Fruit fly (Drosophila melanogaster) whole organism, embryonic: Measurements from ENCODE around the gene DCTN5-p25.

Experiments used
- Abd-B ChIP-seq: fragments of 200-800 bp; sonication (Bioruptor generic); optimal IDR thresholded peaks from 2 replicates; lab custom pipeline; 2018; ENCODE audit warnings: missing biosample characterization, mild to moderate bottlenecking, missing genetic modification characterization, moderate library complexity
- Adf1 ChIP-seq: fragments of 200-800 bp; sonication (Bioruptor generic); IDR thresholded peaks from 2 replicates; pipeline ENCODE4 v1.3.6; 2022; ENCODE audit warnings: missing biosample characterization, missing genetic modification characterization
- B-H2 ChIP-seq: fragments of 200-800 bp; sonication (Bioruptor generic); optimal IDR thresholded peaks from 2 replicates; lab custom pipeline; 2018; ENCODE audit warnings: missing biosample characterization, mild to moderate bottlenecking, missing genetic modification characterization
- CG10431 ChIP-seq: fragments of 200-800 bp; sonication (Bioruptor generic); optimal IDR thresholded peaks from 3 replicates; lab custom pipeline; 2018; ENCODE audit warnings: missing biosample characterization, mild to moderate bottlenecking, missing genetic modification characterization
- CG10959 ChIP-seq: fragments of 200-800 bp; sonication (Bioruptor generic); IDR thresholded peaks from 2 replicates; pipeline ENCODE4 v1.3.6; 2022; ENCODE audit warnings: missing biosample characterization, missing genetic modification characterization
- CG12104 ChIP-seq: fragments of 200-800 bp; sonication (Bioruptor generic); optimal IDR thresholded peaks from 3 replicates; lab custom pipeline; 2016; ENCODE audit warnings: missing biosample characterization, missing genetic modification characterization
- CG12219 ChIP-seq: fragments of 200-800 bp; sonication (Bioruptor generic); optimal IDR thresholded peaks from 3 replicates; lab custom pipeline; 2018; ENCODE audit warnings: missing biosample characterization, mild to moderate bottlenecking, missing genetic modification characterization
- CG1233 ChIP-seq: fragments of 200-800 bp; sonication (Bioruptor generic); optimal IDR thresholded peaks from 4 replicates; lab custom pipeline; 2018; ENCODE audit warnings: missing biosample characterization, mild to moderate bottlenecking, missing genetic modification characterization
- CG12942 ChIP-seq: fragments of 200-800 bp; sonication (Bioruptor generic); optimal IDR thresholded peaks from 3 replicates; lab custom pipeline; 2016; ENCODE audit warnings: missing biosample characterization, missing genetic modification characterization
- CG15073 ChIP-seq: fragments of 200-800 bp; sonication (Bioruptor generic); optimal IDR thresholded peaks from 2 replicates; lab custom pipeline; 2016; ENCODE audit warnings: missing biosample characterization, missing genetic modification characterization
- CG15479 ChIP-seq: fragments of 200-800 bp; sonication (Bioruptor generic); optimal IDR thresholded peaks from 3 replicates; lab custom pipeline; 2019; ENCODE audit warnings: missing biosample characterization, mild to moderate bottlenecking, missing genetic modification characterization, moderate library complexity
- CG15601 ChIP-seq: fragments of 200-800 bp; sonication (Bioruptor generic); optimal IDR thresholded peaks from 3 replicates; lab custom pipeline; 2019; ENCODE audit warnings: missing biosample characterization, mild to moderate bottlenecking, missing genetic modification characterization, moderate library complexity
- CG16863 ChIP-seq: fragments of 200-800 bp; sonication (Bioruptor generic); optimal IDR thresholded peaks from 3 replicates; lab custom pipeline; 2016; ENCODE audit warnings: missing biosample characterization, missing genetic modification characterization
- CG18599 ChIP-seq: fragments of 200-800 bp; sonication (Bioruptor generic); optimal IDR thresholded peaks from 3 replicates; lab custom pipeline; 2017; ENCODE audit warnings: missing biosample characterization, missing genetic modification characterization, mild to moderate bottlenecking, moderate library complexity, missing genetic modification reagents
- CG2199 ChIP-seq: fragments of 200-800 bp; sonication (Bioruptor generic); IDR thresholded peaks from 3 replicates; pipeline ENCODE4 v1.3.6; 2022; ENCODE audit warnings: missing biosample characterization, missing genetic modification characterization
- CG2875 ChIP-seq: fragments of 200-800 bp; sonication (Bioruptor generic); optimal IDR thresholded peaks from 2 replicates; lab custom pipeline; 2017; ENCODE audit warnings: missing biosample characterization, mild to moderate bottlenecking, missing genetic modification characterization, missing genetic modification reagents
- CG4282 ChIP-seq: fragments of 200-800 bp; sonication (Bioruptor generic); optimal IDR thresholded peaks from 2 replicates; lab custom pipeline; 2016; ENCODE audit warnings: missing biosample characterization, missing genetic modification characterization
- CG4820 ChIP-seq: fragments of 200-800 bp; sonication (Bioruptor generic); optimal IDR thresholded peaks from 3 replicates; lab custom pipeline; 2016; ENCODE audit warnings: missing biosample characterization, missing genetic modification characterization
- CG5180 ChIP-seq: fragments of 200-800 bp; sonication (Bioruptor generic); optimal IDR thresholded peaks from 3 replicates; lab custom pipeline; 2017; ENCODE audit warnings: missing biosample characterization, missing genetic modification characterization, mild to moderate bottlenecking, moderate library complexity, missing genetic modification reagents
- CG8478 ChIP-seq: fragments of >200 bp; optimal IDR thresholded peaks from 2 replicates; lab custom pipeline; 2018
- CG9215 ChIP-seq: fragments of 200-800 bp; sonication (Bioruptor generic); IDR thresholded peaks from 2 replicates; pipeline ENCODE4 v1.3.6; 2022; ENCODE audit warnings: missing biosample characterization, missing genetic modification characterization
- CG9727 ChIP-seq: fragments of 200-800 bp; sonication (Bioruptor generic); optimal IDR thresholded peaks from 3 replicates; lab custom pipeline; 2017; ENCODE audit warnings: missing biosample characterization, mild to moderate bottlenecking, missing genetic modification characterization
- CrebB ChIP-seq: fragments of 200-800 bp; sonication (Bioruptor generic); optimal IDR thresholded peaks from 3 replicates; lab custom pipeline; 2018; ENCODE audit warnings: missing biosample characterization, mild to moderate bottlenecking, missing genetic modification characterization
- Doc2 ChIP-seq: fragments of 200-800 bp; sonication (Bioruptor generic); IDR thresholded peaks from 2 replicates; pipeline ENCODE4 v1.3.6; 2022; ENCODE audit warnings: missing biosample characterization, missing genetic modification characterization
- Ets65A ChIP-seq: fragments of 200-800 bp; sonication (Bioruptor generic); peaks from one replicate; lab custom pipeline; 2016; ENCODE audit warnings: missing biosample characterization, missing genetic modification characterization
- MBD-R2 ChIP-seq: fragments of 200-800 bp; sonication (Bioruptor generic); IDR thresholded peaks from 2 replicates; pipeline ENCODE4 v1.3.6; 2022; ENCODE audit warnings: missing biosample characterization, missing genetic modification characterization
- MESR4 ChIP-seq: fragments of 200-800 bp; sonication (Bioruptor generic); optimal IDR thresholded peaks from 2 replicates; lab custom pipeline; 2018; ENCODE audit warnings: missing biosample characterization, mild to moderate bottlenecking, missing genetic modification characterization, moderate library complexity
- Meics ChIP-seq: fragments of 200-800 bp; sonication (Bioruptor generic); optimal IDR thresholded peaks from 2 replicates; lab custom pipeline; 2017; ENCODE audit warnings: missing biosample characterization, mild to moderate bottlenecking, missing genetic modification characterization
- Mes4 ChIP-seq: fragments of 200-800 bp; sonication (Bioruptor generic); optimal IDR thresholded peaks from 2 replicates; lab custom pipeline; 2016; ENCODE audit warnings: missing biosample characterization, missing genetic modification characterization
- Sox102F ChIP-seq: fragments of 200-800 bp; sonication (Bioruptor generic); optimal IDR thresholded peaks from 2 replicates; lab custom pipeline; 2018; ENCODE audit warnings: missing biosample characterization, mild to moderate bottlenecking, missing genetic modification characterization, moderate library complexity
- Usf ChIP-seq: fragments of 200-800 bp; sonication (Bioruptor generic); optimal IDR thresholded peaks from 2 replicates; lab custom pipeline; 2017; ENCODE audit warnings: missing genotype, missing biosample characterization, missing genetic modification characterization
- YL-1 ChIP-seq: fragments of 200-800 bp; sonication (Bioruptor generic); optimal IDR thresholded peaks from 3 replicates; lab custom pipeline; 2017; ENCODE audit warnings: missing biosample characterization, mild to moderate bottlenecking, missing genetic modification characterization
- ac ChIP-seq: fragments of 200-800 bp; sonication (Bioruptor generic); optimal IDR thresholded peaks from 3 replicates; lab custom pipeline; 2017; ENCODE audit warnings: missing biosample characterization, mild to moderate bottlenecking, missing genetic modification characterization
- caup ChIP-seq: fragments of 200-800 bp; sonication (Bioruptor generic); optimal IDR thresholded peaks from 3 replicates; lab custom pipeline; 2017; ENCODE audit warnings: missing biosample characterization, mild to moderate bottlenecking, missing genetic modification characterization, moderate library complexity; ENCODE audit not compliant: severe bottlenecking
- da ChIP-seq: fragments of 200-800 bp; sonication (Bioruptor generic); optimal IDR thresholded peaks from 2 replicates; lab custom pipeline; 2016; ENCODE audit warnings: missing biosample characterization, missing genetic modification characterization
- danr ChIP-seq: fragments of 200-800 bp; sonication (Bioruptor generic); IDR thresholded peaks from 2 replicates; pipeline ENCODE4 v1.3.6; 2022; ENCODE audit warnings: missing biosample characterization, missing genetic modification characterization
- dpn ChIP-seq, 2 experiments: fragments of 200-800 bp; sonication (Bioruptor generic); optimal IDR thresholded peaks; 3 replicates each; lab custom pipeline; 2016; ENCODE audit warnings: missing biosample characterization in 2 of 2, missing genetic modification characterization in 2 of 2
- esg ChIP-seq: fragments of 200-800 bp; sonication (Bioruptor generic); conservative IDR thresholded peaks from 2 replicates; pipeline ENCODE4 v1.3.6; 2022; ENCODE audit warnings: missing biosample characterization, missing genetic modification characterization
- fd96Cb ChIP-seq: fragments of 200-800 bp; sonication (Bioruptor generic); optimal IDR thresholded peaks from 2 replicates; lab custom pipeline; 2018; ENCODE audit warnings: missing biosample characterization, mild to moderate bottlenecking, missing genetic modification characterization, moderate library complexity
- gcm2 ChIP-seq: fragments of 200-800 bp; sonication (Bioruptor generic); optimal IDR thresholded peaks from 2 replicates; lab custom pipeline; 2016; ENCODE audit warnings: missing biosample characterization, missing genetic modification characterization
- gfzf ChIP-seq: fragments of 200-800 bp; sonication (Bioruptor generic); optimal IDR thresholded peaks from 2 replicates; lab custom pipeline; 2016; ENCODE audit warnings: missing biosample characterization, mild to moderate bottlenecking, missing genetic modification characterization, moderate library complexity
- h ChIP-seq: fragments of >200 bp; optimal IDR thresholded peaks from 2 replicates; lab custom pipeline; 2017
- ham ChIP-seq: fragments of 200-800 bp; sonication (Bioruptor generic); IDR thresholded peaks from 2 replicates; pipeline ENCODE4 v1.3.6; 2022; ENCODE audit warnings: missing biosample characterization, missing genetic modification characterization
- insv ChIP-seq, 2 experiments: fragments of 200-800 bp; sonication (Bioruptor generic); optimal IDR thresholded peaks; 3 replicates each; lab custom pipeline; 2016 to 2018; ENCODE audit warnings: missing biosample characterization in 2 of 2, missing genetic modification characterization in 2 of 2
- repo ChIP-seq: fragments of 200-800 bp; sonication (Bioruptor generic); optimal IDR thresholded peaks from 2 replicates; lab custom pipeline; 2016; ENCODE audit warnings: missing biosample characterization, missing genetic modification characterization
- run ChIP-seq: fragments of 200-800 bp; sonication (Bioruptor generic); optimal IDR thresholded peaks from 3 replicates; lab custom pipeline; 2018; ENCODE audit warnings: missing biosample characterization, mild to moderate bottlenecking, missing genetic modification characterization
- schlank ChIP-seq: fragments of 200-800 bp; sonication (Bioruptor generic); optimal IDR thresholded peaks from 2 replicates; lab custom pipeline; 2018; ENCODE audit warnings: missing biosample characterization, mild to moderate bottlenecking, missing genetic modification characterization
- sens-2 ChIP-seq: fragments of 200-800 bp; sonication (Bioruptor generic); IDR thresholded peaks from 2 replicates; pipeline ENCODE4 v1.3.6; 2022; ENCODE audit warnings: missing biosample characterization, missing genetic modification characterization
- sna ChIP-seq: fragments of 200-800 bp; sonication (Bioruptor generic); IDR thresholded peaks from 2 replicates; pipeline ENCODE4 v1.3.6; 2022; ENCODE audit warnings: missing biosample characterization, missing genetic modification characterization; ENCODE audit not compliant: partially characterized antibody
- sob ChIP-seq: fragments of 200-800 bp; sonication (Bioruptor generic); IDR thresholded peaks from 2 replicates; pipeline ENCODE4 v1.3.6; 2022; ENCODE audit warnings: missing biosample characterization, missing genetic modification characterization
- vvl ChIP-seq: fragments of 200-800 bp; sonication (Bioruptor generic); IDR thresholded peaks from 2 replicates; pipeline ENCODE4 v1.3.6; 2022; ENCODE audit warnings: missing biosample characterization, missing genetic modification characterization

Gene DCTN5-p25

DNA sequence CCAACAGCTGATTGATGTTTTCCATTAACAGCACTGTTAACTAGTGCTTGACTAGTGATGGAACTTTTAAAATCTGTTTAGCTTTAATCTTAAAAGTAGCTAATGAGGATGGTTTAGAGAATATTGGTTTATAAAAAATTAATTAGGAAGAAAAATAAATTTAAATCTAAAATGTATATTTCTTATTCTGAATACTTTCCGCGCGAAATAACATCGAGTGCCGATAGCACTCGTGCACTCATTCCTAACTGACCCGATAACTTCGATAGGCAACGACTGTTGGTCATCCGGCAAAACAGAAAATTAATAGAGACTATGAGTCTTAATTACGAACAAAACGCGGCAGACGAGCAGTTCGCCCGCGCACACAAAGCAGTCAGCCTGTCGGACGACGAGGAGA is 4.2 kb downstream of the DCTN5-p25 start, which contains the start of the genes THG and Rnmt (continued):
- TF ChIP-seq CG15601 (tag; lab: Kevin White, UChicago) (peak; percentile 82), CG15073 (GFP tag; lab: Kevin White, UChicago) (no peak), CG1233 (GFP tag; lab: Kevin White, UChicago) (peak; percentile 63), CG18599 (peak; percentile 82), CG4820 (GFP tag; lab: Kevin White, UChicago) (peak; percentile 68), MBD-R2 (GFP tag; lab: Robert Waterston, UW) (peak; percentile 93), B-H2 (GFP tag; lab: Kevin White, UChicago) (peak; percentile 90), ham (GFP tag; lab: Robert Waterston, UW) (peak; percentile 46; the same call in 1 of the 2 replicates), CG12942 (GFP tag; lab: Kevin White, UChicago) (peak; percentile 78), CG12219 (peak; percentile 37), CG15479 (no peak), sna (GFP tag; lab: Robert Waterston, UW) (peak; percentile 92; the same call in 1 of the 2 replicates), fd96Cb (tag; lab: Kevin White, UChicago) (peak; percentile 63), Abd-B (peak; percentile 54), CG8478 (lab: Kevin White, UChicago) (no peak), CG9727 (GFP tag; lab: Kevin White, UChicago) (peak; percentile 77), sens-2 (GFP tag; lab: Robert Waterston, UW) (peak; percentile 54; the same call in 1 of the 2 replicates), sob (peak; percentile 89), Adf1 (GFP tag; lab: Robert Waterston, UW) (peak; percentile 19; the same call in 1 of the 2 replicates), ac (no peak), CG5180 (GFP tag; lab: Kevin White, UChicago) (no peak), YL-1 (GFP tag; lab: Kevin White, UChicago) (peak; percentile 49), schlank (tag; lab: Kevin White, UChicago) (no peak), CG2199 (peak; percentile 56; the same call in 1 of the 3 replicates), CG10959 (peak; percentile 84), Sox102F (GFP tag; lab: Kevin White, UChicago) (peak; percentile 85), insv (GFP tag; optimal IDR thresholded peaks at IDR 0.05; lab: Kevin White, UChicago) (peak in 1 of 2 experiments; percentile 43), Usf (GFP tag; lab: Kevin White, UChicago) (peak; percentile 41), Ets65A (GFP tag; lab: Kevin White, UChicago) (peak; percentile 93), gfzf (peak; percentile 5), caup (GFP tag; lab: Kevin White, UChicago) (peak; percentile 67), run (tag; lab: Kevin White, UChicago) (peak; percentile 12), CrebB (tag; lab: Kevin White, UChicago) (peak; percentile 61), CG4282 (GFP tag; lab: Kevin White, UChicago) (no peak), CG16863 (GFP tag; lab: Kevin White, UChicago) (peak; percentile 35), Doc2 (GFP tag; lab: Robert Waterston, UW) (no peak), gcm2 (peak; percentile 38), repo (GFP tag; lab: Kevin White, UChicago) (peak; percentile 29), CG12104 (GFP tag; lab: Kevin White, UChicago) (peak; percentile 63), CG2875 (GFP tag; lab: Kevin White, UChicago) (peak; percentile 45), vvl (GFP tag; lab: Robert Waterston, UW) (peak; percentile 92), dpn (GFP tag; optimal IDR thresholded peaks at IDR 0.05; lab: Kevin White, UChicago) (peak; percentile 68 to 90), CG10431 (GFP tag; lab: Kevin White, UChicago) (peak; percentile 7), Meics (GFP tag; lab: Kevin White, UChicago) (peak; percentile 72), MESR4 (peak; percentile 58), CG9215 (GFP tag; lab: Robert Waterston, UW) (peak; percentile 77), Mes4 (GFP tag; lab: Kevin White, UChicago) (peak; percentile 37), esg (peak; percentile 80), danr (GFP tag; lab: Robert Waterston, UW) (no peak), h (lab: Kevin White, UChicago) (no peak), da (GFP tag; lab: Kevin White, UChicago) (no peak)
